Fruit fly (Drosophila melanogaster): ENCODE measurements around the gene Mis12.

Gene Mis12

dm6 chr3L:7009411-7009810 lies 40.6 kb upstream of the Mis12 start (continued):
- no peak for TF ChIP-seq Met (GFP tag; optimal IDR thresholded peaks at IDR 0.05)
- no peak for TF ChIP-seq CG10669 (GFP tag; optimal IDR thresholded peaks at IDR 0.05)
- TF ChIP-seq Hr39 (GFP tag; optimal IDR thresholded peaks at IDR 0.05): no peak
- TF ChIP-seq fd85E (GFP tag; optimal IDR thresholded peaks at IDR 0.05): no peak
- no peak for TF ChIP-seq topi (GFP tag; optimal IDR thresholded peaks at IDR 0.05)
- no peak for TF ChIP-seq CG8319 (GFP tag; optimal IDR thresholded peaks at IDR 0.05)
- no peak for TF ChIP-seq CG11762 (GFP tag; optimal IDR thresholded peaks at IDR 0.05; ENCODE audit: insufficient read depth)
- no peak for TF ChIP-seq CG10631 (GFP tag; optimal IDR thresholded peaks at IDR 0.05)
- no peak for TF ChIP-seq Hr38 (GFP tag; optimal IDR thresholded peaks at IDR 0.05)
- no peak for TF ChIP-seq CG15336 (GFP tag; IDR thresholded peaks at IDR 0.05)
- no peak for TF ChIP-seq dac (GFP tag; optimal IDR thresholded peaks at IDR 0.05)
- TF ChIP-seq CG3919 (GFP tag; optimal IDR thresholded peaks at IDR 0.05): peak; percentile 17
- TF ChIP-seq lz (GFP tag; optimal IDR thresholded peaks at IDR 0.05): no peak
- TF ChIP-seq CG16779 (tag; optimal IDR thresholded peaks at IDR 0.05): no peak
- no peak for TF ChIP-seq fd59A (GFP tag; optimal IDR thresholded peaks at IDR 0.05)
- peak; percentile 31 for TF ChIP-seq CG6276 (GFP tag; optimal IDR thresholded peaks at IDR 0.05)
- no peak for TF ChIP-seq esn (GFP tag; optimal IDR thresholded peaks at IDR 0.05)
- no peak for TF ChIP-seq CG9139 (GFP tag; optimal IDR thresholded peaks at IDR 0.05)
- no peak for TF ChIP-seq Sox15 (GFP tag; optimal IDR thresholded peaks at IDR 0.05)
- no peak for TF ChIP-seq Sox102F (GFP tag; optimal IDR thresholded peaks at IDR 0.05)
- peak; percentile 2 for TF ChIP-seq spab (GFP tag; optimal IDR thresholded peaks at IDR 0.05)
- peak; percentile 57 for TF ChIP-seq svp (GFP tag)
- no peak for TF ChIP-seq Eip93F (GFP tag; optimal IDR thresholded peaks at IDR 0.05)
- TF ChIP-seq CG8119 (GFP tag; IDR thresholded peaks at IDR 0.05): no peak
- no peak for TF ChIP-seq Sox14 (GFP tag; optimal IDR thresholded peaks at IDR 0.05)
- TF ChIP-seq ss (GFP tag; optimal IDR thresholded peaks at IDR 0.05): peak in 1 of 2 experiments; percentile 8
- no peak for TF ChIP-seq Lpt (GFP tag; optimal IDR thresholded peaks at IDR 0.05)
- no peak for TF ChIP-seq Blimp-1 (GFP tag; optimal IDR thresholded peaks at IDR 0.05)
- no peak for TF ChIP-seq CG6163 (GFP tag; IDR thresholded peaks at IDR 0.05)
- TF ChIP-seq CG8632 (GFP tag; optimal IDR thresholded peaks at IDR 0.05): peak; percentile 5
- no peak for TF ChIP-seq vri (GFP tag; optimal IDR thresholded peaks at IDR 0.05)
- no peak for TF ChIP-seq acj6 (GFP tag; optimal IDR thresholded peaks at IDR 0.05)
- no peak for TF ChIP-seq CG11902 (GFP tag; optimal IDR thresholded peaks at IDR 0.05)
- TF ChIP-seq salr (GFP tag; optimal IDR thresholded peaks at IDR 0.05): peak in 1 of 2 experiments; percentile 6
- no peak for TF ChIP-seq eg (GFP tag; IDR thresholded peaks at IDR 0.05)
- no peak for TF ChIP-seq CG31627 (GFP tag; optimal IDR thresholded peaks at IDR 0.05)
- no peak for TF ChIP-seq CG6792 (GFP tag; optimal IDR thresholded peaks at IDR 0.05)
- TF ChIP-seq net (GFP tag; optimal IDR thresholded peaks at IDR 0.05): no peak
- TF ChIP-seq CG34406 (GFP tag; optimal IDR thresholded peaks at IDR 0.05): no peak
- TF ChIP-seq Smox (GFP tag; optimal IDR thresholded peaks at IDR 0.05): no peak

dm6 chr3L:7008351-7008750 lies 39.5 kb upstream of the Mis12 start:
- TF ChIP-seq topi (GFP tag; optimal IDR thresholded peaks at IDR 0.05) (peak; percentile 28), CG1621 (tag; optimal IDR thresholded peaks at IDR 0.05) (no peak), Gug (GFP tag; IDR thresholded peaks at IDR 0.05) (no peak), Sox14 (GFP tag; optimal IDR thresholded peaks at IDR 0.05) (peak; percentile 7), CG34406 (GFP tag; optimal IDR thresholded peaks at IDR 0.05) (peak; percentile 53), salr (GFP tag; optimal IDR thresholded peaks at IDR 0.05) (peak in 1 of 2 experiments; percentile 63), Eip93F (GFP tag; optimal IDR thresholded peaks at IDR 0.05) (no peak), CG16779 (tag; optimal IDR thresholded peaks at IDR 0.05) (no peak), CG6276 (GFP tag; optimal IDR thresholded peaks at IDR 0.05) (peak; percentile 35), fd59A (GFP tag; optimal IDR thresholded peaks at IDR 0.05) (peak; percentile 32), CG11902 (GFP tag; optimal IDR thresholded peaks at IDR 0.05) (peak; percentile 3), CG32006 (GFP tag; optimal IDR thresholded peaks at IDR 0.05) (peak; percentile 65), spab (GFP tag; optimal IDR thresholded peaks at IDR 0.05) (peak; percentile 63), CG11294 (GFP tag; IDR thresholded peaks at IDR 0.05) (no peak), Hr39 (GFP tag; optimal IDR thresholded peaks at IDR 0.05) (no peak), Ets96B (tag; optimal IDR thresholded peaks at IDR 0.05) (peak; percentile 39), CG9139 (GFP tag; optimal IDR thresholded peaks at IDR 0.05) (peak; percentile 12), Met (GFP tag; optimal IDR thresholded peaks at IDR 0.05) (peak; percentile 15), CG15336 (GFP tag; IDR thresholded peaks at IDR 0.05) (peak; percentile 52; the same call in 1 of the 2 replicates), vri (GFP tag; optimal IDR thresholded peaks at IDR 0.05) (no peak), net (GFP tag; optimal IDR thresholded peaks at IDR 0.05) (peak; percentile 32), dac (GFP tag; optimal IDR thresholded peaks at IDR 0.05) (no peak), svp (GFP tag) (peak; percentile 46), CG8319 (GFP tag; optimal IDR thresholded peaks at IDR 0.05) (peak; percentile 0), fkh (GFP tag; optimal IDR thresholded peaks at IDR 0.05) (peak; percentile 12), Sox15 (GFP tag; optimal IDR thresholded peaks at IDR 0.05) (peak; percentile 5), Hr38 (GFP tag; optimal IDR thresholded peaks at IDR 0.05) (no peak), CG8632 (GFP tag; optimal IDR thresholded peaks at IDR 0.05) (peak; percentile 23), Eip78C (GFP tag) (peak; percentile 84), Eip75B (GFP tag; optimal IDR thresholded peaks at IDR 0.05) (peak; percentile 25), Ets21C (GFP tag; optimal IDR thresholded peaks at IDR 0.05) (no peak)

All from whole organism, prepupa.